Worm (Caenorhabditis elegans) whole organism, young adult: ENCODE measurements around the gene alg-1.

Experiments
- C06A6.2 ChIP-seq: fragments of 200-800 bp; sonication (Bioruptor generic); conservative IDR thresholded peaks from 2 replicates; pipeline ENCODE4 v1.3.6; 2022; ENCODE audit warnings: missing genetic modification characterization, missing compliant biosample characterization
- D2030.7 ChIP-seq: fragments of 200-800 bp; sonication (Bioruptor generic); IDR thresholded peaks from 2 replicates; pipeline ENCODE4 v1.3.6; 2022; ENCODE audit warnings: missing genetic modification reagents, missing genetic modification characterization, missing compliant biosample characterization
- F37B4.10 ChIP-seq: fragments of 200-800 bp; sonication (Bioruptor generic); IDR thresholded peaks from 2 replicates; pipeline ENCODE4 v1.3.6; 2022; ENCODE audit warnings: missing genetic modification characterization, missing compliant biosample characterization
- Y53G8AR.9 ChIP-seq: fragments of 200-800 bp; sonication (Bioruptor generic); conservative IDR thresholded peaks from 2 replicates; pipeline ENCODE4 v1.3.6; 2022; ENCODE audit warnings: missing genetic modification reagents, missing genetic modification characterization, missing compliant biosample characterization
- Y79H2A.3 ChIP-seq: fragments of 200-800 bp; sonication (Bioruptor generic); conservative IDR thresholded peaks from 2 replicates; pipeline ENCODE4 v1.3.6; 2022; ENCODE audit warnings: missing genetic modification reagents, missing genetic modification characterization, missing compliant biosample characterization
- ZK185.1 ChIP-seq: sonication (generic microtip); optimal IDR thresholded peaks from 2 replicates; lab custom pipeline; 2016; ENCODE audit warnings: mild to moderate bottlenecking, missing genetic modification characterization, missing compliant biosample characterization; ENCODE audit not compliant: poor library complexity, severe bottlenecking
- aptf-3 ChIP-seq: fragments of 200-800 bp; sonication (Bioruptor generic); IDR thresholded peaks from 2 replicates; pipeline ENCODE4 v1.3.6; 2022; ENCODE audit warnings: missing genetic modification characterization, missing compliant biosample characterization
- atf-7 ChIP-seq: sonication (generic microtip); optimal IDR thresholded peaks from 2 replicates; lab custom pipeline; 2017; ENCODE audit warnings: mild to moderate bottlenecking, missing genetic modification characterization, missing compliant biosample characterization
- athp-1 ChIP-seq: sonication (generic microtip); optimal IDR thresholded peaks from 2 replicates; lab custom pipeline; 2017; ENCODE audit warnings: mild to moderate bottlenecking, missing genetic modification characterization, missing compliant biosample characterization
- attf-5 ChIP-seq: fragments of 200-800 bp; sonication (Bioruptor generic); optimal IDR thresholded peaks from 2 replicates; lab custom pipeline; 2018; ENCODE audit warnings: mild to moderate bottlenecking, missing genetic modification characterization, missing compliant biosample characterization
- bed-2 ChIP-seq: fragments of 200-800 bp; sonication (Bioruptor generic); IDR thresholded peaks from 2 replicates; pipeline ENCODE4 v1.3.6; 2022; ENCODE audit warnings: missing genetic modification reagents, missing genetic modification characterization, missing compliant biosample characterization
- ccch-3 ChIP-seq: fragments of 200-800 bp; sonication (Bioruptor generic); optimal IDR thresholded peaks from 2 replicates; lab custom pipeline; 2018; ENCODE audit warnings: mild to moderate bottlenecking, missing genetic modification characterization, missing compliant biosample characterization
- ceh-27 ChIP-seq: fragments of 200-800 bp; sonication (Bioruptor generic); optimal IDR thresholded peaks from 2 replicates; lab custom pipeline; 2018; ENCODE audit warnings: mild to moderate bottlenecking, missing genetic modification characterization, moderate library complexity, missing compliant biosample characterization
- chd-7 ChIP-seq: sonication (generic microtip); optimal IDR thresholded peaks from 2 replicates; lab custom pipeline; 2016; ENCODE audit warnings: mild to moderate bottlenecking, missing genetic modification characterization, moderate library complexity, missing compliant biosample characterization
- die-1 ChIP-seq: sonication (generic microtip); optimal IDR thresholded peaks from 2 replicates; lab custom pipeline; 2016; ENCODE audit warnings: missing genotype, mild to moderate bottlenecking, missing genetic modification characterization, missing compliant biosample characterization
- dpl-1 ChIP-seq: fragments of 150-350 bp; optimal IDR thresholded peaks from 2 replicates; lab custom pipeline; 2014; ENCODE audit warnings: missing biosample characterization, missing genetic modification reagents, missing genetic modification characterization
- egl-18 ChIP-seq: fragments of 200-800 bp; sonication (Bioruptor generic); IDR thresholded peaks from 2 replicates; pipeline ENCODE4 v1.3.6; 2022; ENCODE audit warnings: missing genetic modification reagents, missing genetic modification characterization, missing compliant biosample characterization
- egl-44 ChIP-seq: fragments of 200-800 bp; sonication (Bioruptor generic); IDR thresholded peaks from 2 replicates; pipeline ENCODE4 v1.3.6; 2022; ENCODE audit warnings: missing genetic modification reagents, missing genetic modification characterization, missing compliant biosample characterization
- egrh-3 ChIP-seq: fragments of 200-800 bp; sonication (Bioruptor generic); IDR thresholded peaks from 2 replicates; pipeline ENCODE4 v1.3.6; 2022; ENCODE audit warnings: missing genetic modification reagents, missing genetic modification characterization, missing compliant biosample characterization
- ekl-4 ChIP-seq: fragments of 200-800 bp; sonication (Bioruptor generic); IDR thresholded peaks from 2 replicates; pipeline ENCODE4 v1.3.6; 2022; ENCODE audit warnings: missing genetic modification reagents, missing genetic modification characterization, missing compliant biosample characterization
- hrde-1 ChIP-seq: sonication (generic microtip); optimal IDR thresholded peaks from 2 replicates; lab custom pipeline; 2016; ENCODE audit warnings: missing genetic modification characterization, mild to moderate bottlenecking, missing compliant biosample characterization, moderate library complexity, missing genotype, missing genetic modification reagents, borderline replicate concordance
- let-526 ChIP-seq: fragments of 200-800 bp; sonication (Bioruptor generic); IDR thresholded peaks from 2 replicates; pipeline ENCODE4 v1.3.6; 2022; ENCODE audit warnings: missing genetic modification reagents, missing genetic modification characterization, missing compliant biosample characterization
- lin-26 ChIP-seq: fragments of 200-800 bp; sonication (Bioruptor generic); IDR thresholded peaks from 2 replicates; pipeline ENCODE4 v1.3.6; 2022; ENCODE audit warnings: missing genetic modification reagents, missing genetic modification characterization, missing compliant biosample characterization
- lir-1 ChIP-seq: fragments of 200-800 bp; sonication (Bioruptor generic); conservative IDR thresholded peaks from 2 replicates; pipeline ENCODE4 v1.3.6; 2022; ENCODE audit warnings: missing genetic modification reagents, missing genetic modification characterization, missing compliant biosample characterization
- lsy-27 ChIP-seq: sonication (generic microtip); optimal IDR thresholded peaks from 2 replicates; lab custom pipeline; 2017; ENCODE audit warnings: missing genetic modification characterization, mild to moderate bottlenecking, missing compliant biosample characterization, antibody characterized with exemption, missing genotype, borderline replicate concordance; ENCODE audit not compliant: insufficient read depth
- mes-4 ChIP-seq: sonication (generic microtip); optimal IDR thresholded peaks from 2 replicates; lab custom pipeline; 2016; ENCODE audit warnings: missing genotype, missing genetic modification characterization, missing compliant biosample characterization
- nfya-2 ChIP-seq: fragments of 200-800 bp; sonication (Bioruptor generic); IDR thresholded peaks from 2 replicates; pipeline ENCODE4 v1.3.6; 2022; ENCODE audit warnings: missing genetic modification reagents, missing genetic modification characterization, missing compliant biosample characterization
- nfyb-1 ChIP-seq: fragments of 200-800 bp; sonication (Bioruptor generic); IDR thresholded peaks from 2 replicates; pipeline ENCODE4 v1.3.6; 2022; ENCODE audit warnings: missing genetic modification reagents, missing genetic modification characterization, missing compliant biosample characterization
- nhr-27 ChIP-seq: fragments of 200-800 bp; sonication (Bioruptor generic); optimal IDR thresholded peaks from 2 replicates; lab custom pipeline; 2018; ENCODE audit warnings: mild to moderate bottlenecking, missing genetic modification characterization, moderate library complexity, missing compliant biosample characterization
- nhr-90 ChIP-seq: sonication (generic microtip); optimal IDR thresholded peaks from 2 replicates; lab custom pipeline; 2016; ENCODE audit warnings: missing genotype, mild to moderate bottlenecking, missing genetic modification characterization, missing compliant biosample characterization
- pbrm-1 ChIP-seq: fragments of 200-800 bp; sonication (Bioruptor generic); IDR thresholded peaks from 2 replicates; pipeline ENCODE4 v1.3.6; 2022; ENCODE audit warnings: missing genetic modification reagents, missing genetic modification characterization, missing compliant biosample characterization
- repo-1 ChIP-seq: sonication (generic microtip); optimal IDR thresholded peaks from 2 replicates; lab custom pipeline; 2017; ENCODE audit warnings: mild to moderate bottlenecking, missing genetic modification characterization, missing compliant biosample characterization
- sdz-38 ChIP-seq: sonication (generic microtip); optimal IDR thresholded peaks from 2 replicates; lab custom pipeline; 2016; ENCODE audit warnings: missing genotype, missing genetic modification characterization, missing compliant biosample characterization
- snpc-1.3 ChIP-seq: sonication (generic microtip); optimal IDR thresholded peaks from 2 replicates; lab custom pipeline; 2017; ENCODE audit warnings: missing genetic modification characterization, mild to moderate bottlenecking, missing compliant biosample characterization, antibody characterized with exemption, moderate library complexity, missing genotype, missing genetic modification reagents; ENCODE audit not compliant: insufficient read depth
- snpc-3.4 ChIP-seq: sonication (generic microtip); optimal IDR thresholded peaks from 2 replicates; lab custom pipeline; 2017; ENCODE audit warnings: missing genetic modification characterization, mild to moderate bottlenecking, missing compliant biosample characterization, antibody characterized with exemption, moderate library complexity, missing genotype, missing genetic modification reagents
- unc-130 ChIP-seq: sonication (generic microtip); optimal IDR thresholded peaks from 2 replicates; lab custom pipeline; 2016; ENCODE audit warnings: missing genetic modification reagents, missing genetic modification characterization, missing compliant biosample characterization
- xnd-1 ChIP-seq: sonication (generic microtip); optimal IDR thresholded peaks from 2 replicates; lab custom pipeline; 2016; ENCODE audit warnings: missing genotype, missing genetic modification reagents, missing genetic modification characterization, missing compliant biosample characterization
- zim-3 ChIP-seq: sonication (generic microtip); optimal IDR thresholded peaks from 2 replicates; lab custom pipeline; 2017; ENCODE audit warnings: mild to moderate bottlenecking, missing genetic modification characterization, moderate library complexity, missing compliant biosample characterization
- ztf-25 ChIP-seq: fragments of 200-800 bp; sonication (Bioruptor generic); IDR thresholded peaks from 2 replicates; pipeline ENCODE4 v1.3.6; 2022; ENCODE audit warnings: missing genetic modification reagents, missing genetic modification characterization, missing compliant biosample characterization
- ztf-3 ChIP-seq: fragments of 200-800 bp; sonication (Bioruptor generic); optimal IDR thresholded peaks from 2 replicates; lab custom pipeline; 2018; ENCODE audit warnings: mild to moderate bottlenecking, missing genetic modification characterization, missing compliant biosample characterization
- ztf-6 ChIP-seq: fragments of 200-800 bp; sonication (Bioruptor generic); IDR thresholded peaks from 2 replicates; pipeline ENCODE4 v1.3.6; 2022; ENCODE audit warnings: missing genetic modification reagents, missing genetic modification characterization, missing compliant biosample characterization

The alg-1 gene

DNA sequence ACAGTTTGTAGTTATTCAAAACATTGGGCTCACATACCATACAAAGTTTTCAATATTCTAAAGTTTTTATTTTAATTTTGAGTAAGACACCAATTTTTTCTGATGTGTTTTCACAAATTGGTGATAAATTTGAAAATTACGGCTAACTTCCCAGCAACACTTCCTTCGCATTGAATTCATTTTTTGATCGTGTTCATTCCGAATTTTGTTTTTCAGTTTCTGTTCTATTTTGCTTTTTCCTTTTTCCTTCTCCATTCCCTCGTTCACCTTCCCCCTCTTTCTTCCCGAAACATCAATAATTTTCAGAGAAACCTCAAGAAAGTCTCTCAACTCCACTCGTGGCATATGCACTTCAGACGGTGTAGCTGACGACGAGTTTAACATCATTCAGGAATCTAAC, at the start of gene alg-1:
Gene alg-1, plus strand, starts transcription at position 301 of the 400 bp plus-strand sequence.
- TF ChIP-seq ZK185.1 (tag; lab: Kevin White, UChicago) (no peak), lir-1 (no peak), attf-5 (no peak), snpc-3.4 (tag; lab: Kevin White, UChicago) (no peak), ztf-3 (GFP tag; lab: Kevin White, UChicago) (no peak), athp-1 (no peak), ceh-27 (GFP tag; lab: Kevin White, UChicago) (no peak), ccch-3 (GFP tag; lab: Kevin White, UChicago) (no peak), egrh-3 (GFP tag; lab: Robert Waterston, UW) (no peak), unc-130 (GFP tag; lab: Kevin White, UChicago) (no peak), Y79H2A.3 (GFP tag; lab: Robert Waterston, UW) (no peak), mes-4 (tag; lab: Kevin White, UChicago) (no peak), let-526 (no peak)

ce11 chrX:13900047-13900446, 48.9 kb upstream of the alg-1 start, which contains the start of gene sra-38:
Gene sra-38, minus strand, starts transcription at chrX:13900147.
- TF ChIP-seq dpl-1 (GFP tag; lab: Kevin White, UChicago) (no peak), lsy-27 (tag; lab: Kevin White, UChicago) (no peak), egl-44 (GFP tag; lab: Robert Waterston, UW) (no peak), lin-26 (no peak), snpc-1.3 (tag; lab: Kevin White, UChicago) (no peak), D2030.7 (no peak), bed-2 (GFP tag; lab: Robert Waterston, UW) (no peak), Y53G8AR.9 (GFP tag; lab: Robert Waterston, UW) (no peak), C06A6.2 (GFP tag; lab: Robert Waterston, UW) (no peak), atf-7 (tag; lab: Kevin White, UChicago) (no peak), attf-5 (no peak), F37B4.10 (GFP tag; lab: Robert Waterston, UW) (no peak), nfyb-1 (GFP tag; lab: Robert Waterston, UW) (no peak), hrde-1 (tag; lab: Kevin White, UChicago) (no peak), nhr-27 (tag; lab: Kevin White, UChicago) (no peak), sdz-38 (tag; lab: Kevin White, UChicago) (no peak)

ce11 chrX:13903328-13903727, 45.6 kb upstream of the alg-1 start, which contains the start of gene sra-39:
Gene sra-39, minus strand, starts transcription at chrX:13903428.
- TF ChIP-seq zim-3: no peak
- TF ChIP-seq ztf-25 (GFP tag; lab: Robert Waterston, UW): no peak
- TF ChIP-seq chd-7: no peak
- TF ChIP-seq nfya-2 (GFP tag; lab: Robert Waterston, UW): no peak
- no peak for TF ChIP-seq nhr-90 (tag; lab: Kevin White, UChicago)
- TF ChIP-seq pbrm-1 (GFP tag; lab: Robert Waterston, UW): no peak
- no peak for TF ChIP-seq attf-5
- TF ChIP-seq D2030.7: no peak
- TF ChIP-seq ekl-4 (GFP tag; lab: Robert Waterston, UW): no peak
- TF ChIP-seq aptf-3 (GFP tag; lab: Robert Waterston, UW): no peak
- no peak for TF ChIP-seq ztf-6 (GFP tag; lab: Robert Waterston, UW)
- no peak for TF ChIP-seq repo-1 (tag; lab: Kevin White, UChicago)
- no peak for TF ChIP-seq C06A6.2 (GFP tag; lab: Robert Waterston, UW)
- no peak for TF ChIP-seq xnd-1 (tag; lab: Kevin White, UChicago)
- TF ChIP-seq die-1 (tag; lab: Kevin White, UChicago): no peak
- TF ChIP-seq lin-26: no peak
- TF ChIP-seq egl-18 (GFP tag; lab: Robert Waterston, UW): no peak
